Worm (Caenorhabditis elegans) whole organism, midembryonic: ENCODE results near the gene R01H2.1.

ENCODE experiments used
- T22C8.4 ChIP-seq: fragments of 200-800 bp; sonication (Bioruptor generic); IDR thresholded peaks from 2 replicates; pipeline ENCODE4 v1.3.6; 2022; ENCODE audit warnings: missing genetic modification characterization, missing compliant biosample characterization
- cog-1 ChIP-seq: sonication (generic microtip); optimal IDR thresholded peaks from 2 replicates; lab custom pipeline; 2016; ENCODE audit warnings: missing genetic modification characterization, missing compliant biosample characterization
- flt-1 ChIP-seq: fragments of 200-800 bp; sonication (Bioruptor generic); IDR thresholded peaks from 2 replicates; pipeline ENCODE4 v1.3.6; 2022; ENCODE audit warnings: missing genetic modification characterization, missing compliant biosample characterization
- klf-2 ChIP-seq: fragments of 200-800 bp; sonication (Bioruptor generic); conservative IDR thresholded peaks from 2 replicates; pipeline ENCODE4 v1.3.6; 2022; ENCODE audit warnings: missing genetic modification reagents, missing genetic modification characterization, missing compliant biosample characterization
- med-1 ChIP-seq: sonication (generic microtip); optimal IDR thresholded peaks from 2 replicates; lab custom pipeline; 2017; ENCODE audit warnings: missing genetic modification characterization, mild to moderate bottlenecking, missing compliant biosample characterization, antibody characterized with exemption, missing genetic modification reagents; ENCODE audit not compliant: insufficient read depth
- ref-1 ChIP-seq: fragments of 200-800 bp; sonication (Bioruptor generic); conservative IDR thresholded peaks from 2 replicates; pipeline ENCODE4 v1.3.6; 2022; ENCODE audit warnings: missing genetic modification reagents, missing genetic modification characterization, missing compliant biosample characterization
- tab-1 ChIP-seq: fragments of 200-800 bp; sonication (Bioruptor generic); IDR thresholded peaks from 2 replicates; pipeline ENCODE4 v1.3.6; 2022; ENCODE audit warnings: missing genetic modification characterization, missing compliant biosample characterization
- ztf-23 ChIP-seq: fragments of 200-800 bp; sonication (Bioruptor generic); IDR thresholded peaks from 2 replicates; pipeline ENCODE4 v1.3.6; 2022; ENCODE audit warnings: missing genetic modification reagents, missing genetic modification characterization, missing compliant biosample characterization
- ztf-29 ChIP-seq: fragments of 200-800 bp; sonication (Bioruptor generic); IDR thresholded peaks from 2 replicates; pipeline ENCODE4 v1.3.6; 2022; ENCODE audit warnings: missing genetic modification reagents, missing genetic modification characterization, missing compliant biosample characterization

DNA sequence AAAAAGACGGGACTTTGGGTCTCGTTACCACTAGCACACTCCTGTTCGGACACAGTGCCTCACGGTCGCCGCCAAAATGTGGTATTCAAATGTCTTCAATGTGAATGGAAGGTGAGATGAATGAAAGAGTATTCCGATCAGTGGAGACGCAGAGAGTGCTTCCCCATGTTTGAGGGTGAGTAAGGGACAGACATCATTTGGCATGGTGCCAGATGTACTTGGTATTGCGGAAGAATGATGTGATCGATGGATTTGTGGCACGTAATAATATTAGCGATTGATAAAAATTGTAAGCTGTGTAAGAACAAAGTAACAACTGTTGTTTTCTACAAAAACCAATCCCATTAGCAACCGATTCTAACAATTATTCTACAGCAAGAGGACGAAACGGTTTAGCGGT lies 30.6 kb upstream of the R01H2.1 start:
- no peak for TF ChIP-seq flt-1 (GFP tag; lab: Robert Waterston, UW)
- TF ChIP-seq ref-1 (GFP tag; lab: Robert Waterston, UW): no peak
- TF ChIP-seq klf-2 (GFP tag; lab: Robert Waterston, UW): no peak
- TF ChIP-seq tab-1 (GFP tag; lab: Robert Waterston, UW): no peak
- no peak for TF ChIP-seq ztf-23 (GFP tag; lab: Robert Waterston, UW)
- no peak for TF ChIP-seq cog-1 (tag; lab: Kevin White, UChicago)
- TF ChIP-seq T22C8.4 (GFP tag; lab: Robert Waterston, UW): no peak
- TF ChIP-seq med-1 (GFP tag; lab: Kevin White, UChicago): no peak
- no peak for TF ChIP-seq ztf-29 (GFP tag; lab: Robert Waterston, UW)
